Worm (Caenorhabditis elegans) whole organism, late embryonic: ENCODE results near the gene F59B2.13.

Experiments
- C08G9.2 ChIP-seq: sonication (generic microtip); optimal IDR thresholded peaks from 2 replicates; lab custom pipeline; 2016; ENCODE audit warnings: mild to moderate bottlenecking, missing genetic modification characterization, moderate library complexity, missing compliant biosample characterization
- C38D4.7 ChIP-seq: fragments of 200-800 bp; sonication (Bioruptor generic); optimal IDR thresholded peaks from 2 replicates; lab custom pipeline; 2018; ENCODE audit warnings: mild to moderate bottlenecking, missing genetic modification characterization, moderate library complexity, missing compliant biosample characterization
- F13H6.1 ChIP-seq: sonication (generic microtip); optimal IDR thresholded peaks from 2 replicates; lab custom pipeline; 2016; ENCODE audit warnings: missing genetic modification characterization, missing compliant biosample characterization
- K02D7.2 ChIP-seq: sonication (generic microtip); optimal IDR thresholded peaks from 2 replicates; lab custom pipeline; 2017; ENCODE audit warnings: mild to moderate bottlenecking, missing genetic modification characterization, missing compliant biosample characterization
- Y22D7AL.16 ChIP-seq: sonication (generic microtip); optimal IDR thresholded peaks from 2 replicates; lab custom pipeline; 2016; ENCODE audit warnings: missing genetic modification characterization, missing compliant biosample characterization
- ahr-1 ChIP-seq: sonication (generic microtip); optimal IDR thresholded peaks from 2 replicates; lab custom pipeline; 2016; ENCODE audit warnings: missing genetic modification characterization, missing compliant biosample characterization
- ama-1 ChIP-seq: fragments of 150-350 bp; optimal IDR thresholded peaks from 2 replicates; lab custom pipeline; 2014
- ceh-14 ChIP-seq: sonication (generic microtip); optimal IDR thresholded peaks from 2 replicates; lab custom pipeline; 2016; ENCODE audit warnings: missing genotype, missing genetic modification characterization, missing compliant biosample characterization
- ceh-19 ChIP-seq: fragments of 200-800 bp; sonication (Bioruptor generic); optimal IDR thresholded peaks from 2 replicates; lab custom pipeline; 2018; ENCODE audit warnings: mild to moderate bottlenecking, missing genetic modification characterization, missing compliant biosample characterization
- ceh-22 ChIP-seq: sonication (generic microtip); optimal IDR thresholded peaks from 2 replicates; lab custom pipeline; 2017; ENCODE audit warnings: missing biosample characterization, missing genetic modification characterization
- ceh-31 ChIP-seq: sonication (generic microtip); optimal IDR thresholded peaks from 2 replicates; lab custom pipeline; 2016; ENCODE audit warnings: missing genetic modification characterization, missing compliant biosample characterization
- ceh-34 ChIP-seq: sonication (generic microtip); optimal IDR thresholded peaks from 2 replicates; lab custom pipeline; 2016; ENCODE audit warnings: mild to moderate bottlenecking, missing genetic modification characterization, missing compliant biosample characterization
- ceh-45 ChIP-seq: fragments of 200-800 bp; sonication (Bioruptor generic); IDR thresholded peaks from 2 replicates; pipeline ENCODE4 v1.3.6; 2022; ENCODE audit warnings: missing genetic modification reagents, missing genetic modification characterization, missing compliant biosample characterization
- ceh-48 ChIP-seq: sonication (generic microtip); optimal IDR thresholded peaks from 2 replicates; lab custom pipeline; 2016; ENCODE audit warnings: missing genetic modification characterization, inconsistent platforms, missing compliant biosample characterization
- ceh-6 ChIP-seq: fragments of 200-800 bp; sonication (Bioruptor generic); optimal IDR thresholded peaks from 2 replicates; lab custom pipeline; 2018; ENCODE audit warnings: mild to moderate bottlenecking, missing genetic modification characterization, missing compliant biosample characterization
- che-1 ChIP-seq: sonication (generic microtip); optimal IDR thresholded peaks from 2 replicates; lab custom pipeline; 2016; ENCODE audit warnings: mild to moderate bottlenecking, missing genetic modification characterization, missing compliant biosample characterization
- elt-2 ChIP-seq: sonication (generic microtip); optimal IDR thresholded peaks from 2 replicates; lab custom pipeline; 2016; ENCODE audit warnings: missing genetic modification reagents, missing genetic modification characterization, missing compliant biosample characterization
- elt-4 ChIP-seq: sonication (generic microtip); optimal IDR thresholded peaks from 2 replicates; lab custom pipeline; 2016; ENCODE audit warnings: missing genetic modification characterization, missing compliant biosample characterization
- eyg-1 ChIP-seq: sonication (generic microtip); optimal IDR thresholded peaks from 2 replicates; lab custom pipeline; 2016; ENCODE audit warnings: missing genotype, missing genetic modification characterization, missing compliant biosample characterization
- fax-1 ChIP-seq: sonication (generic microtip); optimal IDR thresholded peaks from 2 replicates; lab custom pipeline; 2016; ENCODE audit warnings: missing genotype, missing genetic modification characterization, missing compliant biosample characterization
- fkh-10 ChIP-seq: fragments of 150-350 bp; optimal IDR thresholded peaks from 2 replicates; lab custom pipeline; 2014; ENCODE audit warnings: missing biosample characterization, missing genetic modification reagents, missing genetic modification characterization
- fkh-6 ChIP-seq: sonication (generic microtip); optimal IDR thresholded peaks from 2 replicates; lab custom pipeline; 2016; ENCODE audit warnings: missing genetic modification characterization, missing compliant biosample characterization
- gmeb-2 ChIP-seq: sonication (generic microtip); optimal IDR thresholded peaks from 2 replicates; lab custom pipeline; 2016; ENCODE audit warnings: missing genetic modification characterization, inconsistent platforms, missing compliant biosample characterization
- hlh-15 ChIP-seq: sonication (generic microtip); optimal IDR thresholded peaks from 2 replicates; lab custom pipeline; 2016; ENCODE audit warnings: missing genetic modification characterization, missing compliant biosample characterization
- hlh-30 ChIP-seq: sonication (generic microtip); optimal IDR thresholded peaks from 2 replicates; lab custom pipeline; 2017; ENCODE audit warnings: antibody characterized with exemption, missing genetic modification characterization, missing compliant biosample characterization; ENCODE audit not compliant: insufficient read depth
- hlh-8 ChIP-seq: sonication (generic microtip); optimal IDR thresholded peaks from 2 replicates; lab custom pipeline; 2016; ENCODE audit warnings: missing genotype, missing genetic modification characterization, missing compliant biosample characterization
- mec-3 ChIP-seq: sonication (generic microtip); optimal IDR thresholded peaks from 2 replicates; lab custom pipeline; 2016; ENCODE audit warnings: borderline replicate concordance, missing genetic modification characterization, missing compliant biosample characterization
- npax-4 ChIP-seq: sonication (generic microtip); optimal IDR thresholded peaks from 2 replicates; lab custom pipeline; 2016; ENCODE audit warnings: missing genetic modification characterization, missing compliant biosample characterization
- odd-2 ChIP-seq: sonication (generic microtip); optimal IDR thresholded peaks from 2 replicates; lab custom pipeline; 2017; ENCODE audit warnings: antibody characterized with exemption, mild to moderate bottlenecking, missing genetic modification characterization, missing compliant biosample characterization
- pat-9 ChIP-seq: fragments of 200-800 bp; sonication (Bioruptor generic); optimal IDR thresholded peaks from 2 replicates; lab custom pipeline; 2018; ENCODE audit warnings: mild to moderate bottlenecking, missing genetic modification characterization, moderate library complexity, missing compliant biosample characterization
- pax-1 ChIP-seq: fragments of 150-350 bp; optimal IDR thresholded peaks from 2 replicates; lab custom pipeline; 2014; ENCODE audit warnings: missing biosample characterization, missing genetic modification characterization
- pha-2 ChIP-seq: sonication (generic microtip); optimal IDR thresholded peaks from 2 replicates; lab custom pipeline; 2017; ENCODE audit warnings: mild to moderate bottlenecking, missing genetic modification characterization, missing compliant biosample characterization
- pha-4 ChIP-seq: fragments of 150-350 bp; optimal IDR thresholded peaks from 2 replicates; lab custom pipeline; 2018; ENCODE audit warnings: missing biosample characterization, missing genetic modification reagents, missing genetic modification characterization
- pqm-1 ChIP-seq: sonication (generic microtip); optimal IDR thresholded peaks from 2 replicates; lab custom pipeline; 2016; ENCODE audit warnings: missing genetic modification characterization, missing compliant biosample characterization
- ref-2 ChIP-seq: sonication (generic microtip); optimal IDR thresholded peaks from 2 replicates; lab custom pipeline; 2016; ENCODE audit warnings: missing genetic modification characterization, missing compliant biosample characterization
- rnt-1 ChIP-seq: sonication (generic microtip); optimal IDR thresholded peaks from 2 replicates; lab custom pipeline; 2016; ENCODE audit warnings: missing genetic modification characterization, missing compliant biosample characterization
- sox-2 ChIP-seq: fragments of 200-800 bp; sonication (Bioruptor generic); IDR thresholded peaks from 2 replicates; pipeline ENCODE4 v1.3.6; 2022; ENCODE audit warnings: missing genetic modification reagents, missing genetic modification characterization, missing compliant biosample characterization
- sox-4 ChIP-seq: sonication (generic microtip); optimal IDR thresholded peaks from 2 replicates; lab custom pipeline; 2017; ENCODE audit warnings: mild to moderate bottlenecking, missing genetic modification characterization, inconsistent platforms, missing compliant biosample characterization
- syd-9 ChIP-seq: sonication (generic microtip); optimal IDR thresholded peaks from 2 replicates; lab custom pipeline; 2016; ENCODE audit warnings: mild to moderate bottlenecking, missing genetic modification characterization, moderate library complexity, missing compliant biosample characterization
- tbx-2 ChIP-seq: sonication (generic microtip); optimal IDR thresholded peaks from 2 replicates; lab custom pipeline; 2016; ENCODE audit warnings: missing genetic modification characterization, missing compliant biosample characterization
- tbx-7 ChIP-seq: sonication (generic microtip); optimal IDR thresholded peaks from 2 replicates; lab custom pipeline; 2016; ENCODE audit warnings: missing genotype, missing genetic modification characterization, missing compliant biosample characterization
- unc-3 ChIP-seq, 2 experiments: fragments of 200-800 bp in 1 of 2; sonication (Bioruptor generic) in 1 of 2; sonication (generic microtip) in 1 of 2; conservative IDR thresholded peaks in 1 of 2; optimal IDR thresholded peaks in 1 of 2; 2 replicates each; pipeline versions ENCODE4 v1.3.6 to Lab custom; 2016 to 2022; ENCODE audit warnings: missing compliant biosample characterization in 2 of 2, missing genetic modification characterization in 2 of 2, missing genetic modification reagents in 1 of 2
- unc-55 ChIP-seq: sonication (generic microtip); optimal IDR thresholded peaks from 2 replicates; lab custom pipeline; 2017; ENCODE audit warnings: missing biosample characterization, missing genetic modification reagents, missing genetic modification characterization
- unc-86 ChIP-seq: sonication (generic microtip); optimal IDR thresholded peaks from 2 replicates; lab custom pipeline; 2016; ENCODE audit warnings: missing genetic modification characterization, missing compliant biosample characterization
- zip-5 ChIP-seq: sonication (generic microtip); optimal IDR thresholded peaks from 2 replicates; lab custom pipeline; 2016; ENCODE audit warnings: missing genetic modification characterization, missing compliant biosample characterization
- ztf-16 ChIP-seq: sonication (generic microtip); optimal IDR thresholded peaks from 2 replicates; lab custom pipeline; 2017; ENCODE audit warnings: missing genetic modification characterization, missing compliant biosample characterization

Gene F59B2.13

ce11 chrIII:9052371-9052978 is 25.6 kb upstream of the F59B2.13 start (continued):
- TF ChIP-seq syd-9 (peak; percentile 66), ceh-34 (tag; lab: Kevin White, UChicago) (no peak), tbx-2 (peak; percentile 47), eyg-1 (no peak), Y22D7AL.16 (tag; lab: Kevin White, UChicago) (no peak), elt-2 (tag; lab: Kevin White, UChicago) (no peak), odd-2 (tag; lab: Kevin White, UChicago) (no peak), pat-9 (tag; lab: Kevin White, UChicago) (no peak), ceh-19 (GFP tag; lab: Kevin White, UChicago) (no peak), mec-3 (tag; lab: Kevin White, UChicago) (no peak), sox-2 (GFP tag; lab: Robert Waterston, UW) (no peak), ceh-14 (tag; lab: Kevin White, UChicago) (no peak), ceh-45 (GFP tag; lab: Robert Waterston, UW) (no peak), pha-4 (tag; lab: Kevin White, UChicago) (no peak), fkh-6 (tag; lab: Kevin White, UChicago) (peak; percentile 57), pha-2 (tag; lab: Kevin White, UChicago) (no peak), fax-1 (tag; lab: Kevin White, UChicago) (no peak), unc-55 (GFP tag; lab: Kevin White, UChicago) (peak; percentile 27), K02D7.2 (tag; lab: Kevin White, UChicago) (no peak), zip-5 (tag; lab: Kevin White, UChicago) (no peak), ceh-48 (tag; lab: Kevin White, UChicago) (no peak), pqm-1 (no peak), ztf-16 (no peak), npax-4 (no peak), fkh-10 (no peak), sox-4 (tag; lab: Kevin White, UChicago) (peak; percentile 10), tbx-7 (tag; lab: Kevin White, UChicago) (no peak), pax-1 (tag; lab: Kevin White, UChicago) (no peak), che-1 (tag; lab: Kevin White, UChicago) (no peak), ama-1 (lab: Kevin White, UChicago) (peak; percentile 35), unc-86 (tag; lab: Kevin White, UChicago) (no peak), hlh-15 (tag; lab: Kevin White, UChicago) (no peak), gmeb-2 (no peak), unc-3 (GFP tag; conservative IDR thresholded peaks at IDR 0.05; lab: Robert Waterston, UW) (no peak), unc-3 (tag; optimal IDR thresholded peaks at IDR 0.05; lab: Kevin White, UChicago) (no peak), F13H6.1 (no peak), hlh-8 (tag; lab: Kevin White, UChicago) (no peak)

- TF ChIP-seq C38D4.7 (GFP tag; lab: Kevin White, UChicago) (no peak), hlh-15 (tag; lab: Kevin White, UChicago) (no peak), ceh-6 (GFP tag; lab: Kevin White, UChicago) (no peak), ceh-31 (tag; lab: Kevin White, UChicago) (no peak), pha-4 (tag; lab: Kevin White, UChicago) (no peak), zip-5 (tag; lab: Kevin White, UChicago) (no peak), pax-1 (tag; lab: Kevin White, UChicago) (no peak)
- TF ChIP-seq, all 69 proteins: peak for 0
Observed at ce11 chrIII:9051714-9052113, 24.9 kb upstream of the F59B2.13 start.

ce11 chrIII:9051119-9051597 is 24.3 kb upstream of the F59B2.13 start:
- TF ChIP-seq ahr-1 (no peak), unc-55 (GFP tag; lab: Kevin White, UChicago) (peak; percentile 89), pha-4 (tag; lab: Kevin White, UChicago) (no peak), ama-1 (lab: Kevin White, UChicago) (peak; percentile 49), tbx-2 (no peak), tbx-7 (tag; lab: Kevin White, UChicago) (no peak), fax-1 (tag; lab: Kevin White, UChicago) (no peak), rnt-1 (no peak), ztf-16 (no peak), K02D7.2 (tag; lab: Kevin White, UChicago) (peak; percentile 27), eyg-1 (no peak), C08G9.2 (tag; lab: Kevin White, UChicago) (no peak), hlh-30 (tag; lab: Kevin White, UChicago) (no peak), elt-4 (no peak), zip-5 (tag; lab: Kevin White, UChicago) (no peak), ceh-31 (tag; lab: Kevin White, UChicago) (no peak), ceh-45 (GFP tag; lab: Robert Waterston, UW) (no peak), gmeb-2 (no peak), unc-86 (tag; lab: Kevin White, UChicago) (no peak), Y22D7AL.16 (tag; lab: Kevin White, UChicago) (no peak), pqm-1 (no peak), ref-2 (tag; lab: Kevin White, UChicago) (no peak), ceh-22 (tag; lab: Kevin White, UChicago) (no peak)
